Worm (Caenorhabditis elegans): ENCODE measurements around the gene B0034.1.

Gene B0034.1

ce11 chrII:5933133-5933532 lies 35.0 kb upstream of the B0034.1 start (continued):
- TF ChIP-seq saeg-2 (GFP tag; IDR thresholded peaks at IDR 0.05) (no peak), vab-7 (GFP tag; IDR thresholded peaks at IDR 0.05) (no peak), spr-1 (tag; optimal IDR thresholded peaks at IDR 0.05) (no peak), spr-3 (GFP tag; optimal IDR thresholded peaks at IDR 0.05) (no peak), ZK337.2 (GFP tag; IDR thresholded peaks at IDR 0.05) (no peak), unc-62 (GFP tag; optimal IDR thresholded peaks at IDR 0.05 in 1 of 2) (peak in 1 of 2 experiments; percentile 46), unc-62 (tag; optimal IDR thresholded peaks at IDR 0.05) (no peak), nhr-25 (tag; optimal IDR thresholded peaks at IDR 0.05; ENCODE audit: borderline replicate concordance, insufficient read depth) (no peak)

- TF ChIP-seq mes-2 (tag; optimal IDR thresholded peaks at IDR 0.05; ENCODE audit: poor library complexity, severe bottlenecking) (no peak), nhr-25 (tag; optimal IDR thresholded peaks at IDR 0.05; ENCODE audit: borderline replicate concordance, insufficient read depth) (no peak), D1046.2 (GFP tag; IDR thresholded peaks at IDR 0.05) (no peak), nhr-111 (GFP tag; optimal IDR thresholded peaks at IDR 0.05) (no peak), nhr-237 (tag; optimal IDR thresholded peaks at IDR 0.05) (no peak), aha-1 (tag) (peak; percentile 73), duxl-1 (tag; optimal IDR thresholded peaks at IDR 0.05; ENCODE audit: poor library complexity) (no peak), lim-7 (GFP tag; IDR thresholded peaks at IDR 0.05) (no peak), ceh-20 (GFP tag; IDR thresholded peaks at IDR 0.05) (no peak), nhr-77 (tag; optimal IDR thresholded peaks at IDR 0.05) (no peak), madf-5 (GFP tag; IDR thresholded peaks at IDR 0.05) (no peak), ceh-28 (tag; optimal IDR thresholded peaks at IDR 0.05) (peak; percentile 40), F44E2.7 (GFP tag; IDR thresholded peaks at IDR 0.05) (no peak), snpc-4 (tag; optimal IDR thresholded peaks at IDR 0.05) (no peak), spr-1 (tag; optimal IDR thresholded peaks at IDR 0.05) (no peak), T26A8.4 (GFP tag; IDR thresholded peaks at IDR 0.05) (no peak), lin-15B (tag; optimal IDR thresholded peaks at IDR 0.05) (no peak), dmd-6 (GFP tag; IDR thresholded peaks at IDR 0.05) (no peak; the same call in 1 of the 2 replicates), set-16 (GFP tag; IDR thresholded peaks at IDR 0.05) (no peak), lsy-2 (tag; optimal IDR thresholded peaks at IDR 0.05) (peak in 1 of 2 experiments; percentile 26), unc-130 (GFP tag; optimal IDR thresholded peaks at IDR 0.05) (no peak), pqm-1 (tag; optimal IDR thresholded peaks at IDR 0.05) (no peak), daf-16 (GFP tag; optimal IDR thresholded peaks at IDR 0.05) (no peak), daf-16 (tag; optimal IDR thresholded peaks at IDR 0.05) (no peak), Y48G9A.11 (GFP tag; IDR thresholded peaks at IDR 0.05) (no peak), nhr-11 (tag; optimal IDR thresholded peaks at IDR 0.05) (peak; percentile 54), zag-1 (tag; optimal IDR thresholded peaks at IDR 0.05) (no peak), ces-1 (GFP tag; optimal IDR thresholded peaks at IDR 0.05) (no peak), madf-9 (GFP tag; conservative IDR thresholded peaks at IDR 0.05) (no peak), tra-1 (GFP tag; IDR thresholded peaks at IDR 0.05) (no peak), daf-8 (GFP tag; IDR thresholded peaks at IDR 0.05) (no peak), dpl-1 (GFP tag; optimal IDR thresholded peaks at IDR 0.05) (no peak), lin-29 (GFP tag; IDR thresholded peaks at IDR 0.05) (no peak), nhr-10 (tag; optimal IDR thresholded peaks at IDR 0.05) (no peak), zip-11 (GFP tag; IDR thresholded peaks at IDR 0.05) (no peak), Y5F2A.4 (GFP tag; optimal IDR thresholded peaks at IDR 0.05) (no peak), hlh-11 (tag; optimal IDR thresholded peaks at IDR 0.05) (peak; percentile 22), lin-13 (GFP tag; optimal IDR thresholded peaks at IDR 0.05) (no peak), unc-39 (tag; optimal IDR thresholded peaks at IDR 0.05) (no peak), R02D3.7 (tag; optimal IDR thresholded peaks at IDR 0.05) (no peak), egl-27 (tag; optimal IDR thresholded peaks at IDR 0.05) (no peak), fos-1 (tag; optimal IDR thresholded peaks at IDR 0.05) (no peak), ceh-32 (tag; optimal IDR thresholded peaks at IDR 0.05; ENCODE audit: poor library complexity) (no peak), sdz-12 (GFP tag; optimal IDR thresholded peaks at IDR 0.05) (no peak), hif-1 (tag; optimal IDR thresholded peaks at IDR 0.05) (no peak)
Observed at ce11 chrII:5933962-5934422, 34.1 kb upstream of the B0034.1 start.
